Worm (Caenorhabditis elegans): ENCODE results near the gene rps-13.

The rps-13 gene

ce11 chrIII:6396381-6396780 is 21.6 kb upstream of the rps-13 start:
- TF ChIP-seq cebp-1 (GFP tag; IDR thresholded peaks at IDR 0.05): no peak
- peak; percentile 19 for TF ChIP-seq cebp-1 (tag; optimal IDR thresholded peaks at IDR 0.05)
- TF ChIP-seq atf-7 (tag; optimal IDR thresholded peaks at IDR 0.05): peak; percentile 57
- TF ChIP-seq F22D6.2 (tag; optimal IDR thresholded peaks at IDR 0.05): peak; percentile 11
- TF ChIP-seq let-607 (tag; optimal IDR thresholded peaks at IDR 0.05): peak in 1 of 2 experiments; percentile 45
- TF ChIP-seq nhr-80 (tag; optimal IDR thresholded peaks at IDR 0.05): peak; percentile 82
- peak; percentile 10 for TF ChIP-seq tlf-1 (GFP tag; optimal IDR thresholded peaks at IDR 0.05)
- TF ChIP-seq ztf-18 (tag; optimal IDR thresholded peaks at IDR 0.05): no peak
- TF ChIP-seq lag-1 (GFP tag; IDR thresholded peaks at IDR 0.05): no peak

- TF ChIP-seq egl-18 (GFP tag; IDR thresholded peaks at IDR 0.05): no peak
- TF ChIP-seq ama-1 (optimal IDR thresholded peaks at IDR 0.05): peak; percentile 10
- no peak for TF ChIP-seq ama-1 (GFP tag; optimal IDR thresholded peaks at IDR 0.05)
- TF ChIP-seq Y56A3A.18 (GFP tag; IDR thresholded peaks at IDR 0.05): no peak
- no peak for TF ChIP-seq C06A6.2 (GFP tag; conservative IDR thresholded peaks at IDR 0.05)
Observed at ce11 chrIII:6395706-6396232, 21.0 kb upstream of the rps-13 start, which contains the start of gene oatr-1. Gene oatr-1 (minus strand): TSS chrIII:6396182.

- TF ChIP-seq B0261.1 (tag; optimal IDR thresholded peaks at IDR 0.05): no peak
- TF ChIP-seq unc-62 (GFP tag; optimal IDR thresholded peaks at IDR 0.05): no peak
- no peak for TF ChIP-seq aptf-2 (GFP tag; conservative IDR thresholded peaks at IDR 0.05)
- no peak for TF ChIP-seq ceh-100 (GFP tag; IDR thresholded peaks at IDR 0.05)
- TF ChIP-seq F33H1.4 (GFP tag; IDR thresholded peaks at IDR 0.05): no peak
- TF ChIP-seq hrde-1 (tag; optimal IDR thresholded peaks at IDR 0.05; ENCODE audit: borderline replicate concordance): no peak
- no peak for TF ChIP-seq dpl-1 (GFP tag; optimal IDR thresholded peaks at IDR 0.05)
- TF ChIP-seq mel-28 (tag; optimal IDR thresholded peaks at IDR 0.05; ENCODE audit: borderline replicate concordance): no peak
- no peak for TF ChIP-seq lin-40 (tag; optimal IDR thresholded peaks at IDR 0.05)
- no peak for TF ChIP-seq ccch-3 (GFP tag; optimal IDR thresholded peaks at IDR 0.05)
- TF ChIP-seq T26A5.8 (tag; optimal IDR thresholded peaks at IDR 0.05): no peak
Observed at ce11 chrIII:6390644-6391043, 15.8 kb upstream of the rps-13 start, which contains the start of gene smrc-1. Gene smrc-1 (plus strand): TSS chrIII:6390944.

- TF ChIP-seq atf-7 (tag; optimal IDR thresholded peaks at IDR 0.05) (no peak), lsl-1 (GFP tag; optimal IDR thresholded peaks at IDR 0.05) (peak; percentile 0), F33H1.4 (GFP tag; IDR thresholded peaks at IDR 0.05) (no peak)
Observed at ce11 chrIII:6389533-6389932, 14.7 kb upstream of the rps-13 start, which contains the start of gene C16A3.2. Gene C16A3.2 (plus strand): TSS chrIII:6389833.

- no peak for TF ChIP-seq pha-4 (tag; optimal IDR thresholded peaks at IDR 0.05)
- no peak for TF ChIP-seq ztf-25 (GFP tag; IDR thresholded peaks at IDR 0.05)
- no peak for TF ChIP-seq ztf-26 (tag; optimal IDR thresholded peaks at IDR 0.05)
- TF ChIP-seq tlf-1 (GFP tag; optimal IDR thresholded peaks at IDR 0.05): no peak
- peak; percentile 59 for TF ChIP-seq F49E8.2 (tag; optimal IDR thresholded peaks at IDR 0.05; ENCODE audit: insufficient read depth)
- TF ChIP-seq F55B11.4 (tag; optimal IDR thresholded peaks at IDR 0.05; ENCODE audit: borderline replicate concordance, insufficient read depth): no peak
- no peak for TF ChIP-seq nhr-80 (tag; optimal IDR thresholded peaks at IDR 0.05)
- TF ChIP-seq dpl-1 (GFP tag; optimal IDR thresholded peaks at IDR 0.05): no peak
- no peak for TF ChIP-seq ama-1 (optimal IDR thresholded peaks at IDR 0.05)
- TF ChIP-seq ama-1 (GFP tag; optimal IDR thresholded peaks at IDR 0.05): peak in 1 of 2 experiments; percentile 2
- TF ChIP-seq cebp-2 (GFP tag; IDR thresholded peaks at IDR 0.05): no peak
- TF ChIP-seq tbx-9 (tag; optimal IDR thresholded peaks at IDR 0.05; ENCODE audit: borderline replicate concordance): no peak
- no peak for TF ChIP-seq ztf-3 (GFP tag; optimal IDR thresholded peaks at IDR 0.05)
- TF ChIP-seq ceh-100 (GFP tag; IDR thresholded peaks at IDR 0.05): no peak
- no peak for TF ChIP-seq Y79H2A.3 (GFP tag; conservative IDR thresholded peaks at IDR 0.05)
- TF ChIP-seq gei-17 (GFP tag; optimal IDR thresholded peaks at IDR 0.05): no peak
- TF ChIP-seq ztf-18 (tag; optimal IDR thresholded peaks at IDR 0.05): peak; percentile 1
- TF ChIP-seq ets-4 (GFP tag; optimal IDR thresholded peaks at IDR 0.05): no peak
- TF ChIP-seq hlh-26 (GFP tag; conservative IDR thresholded peaks at IDR 0.05): no peak
- no peak for TF ChIP-seq attf-6 (GFP tag; IDR thresholded peaks at IDR 0.05)
- no peak for TF ChIP-seq unc-62 (GFP tag; optimal IDR thresholded peaks at IDR 0.05)
- TF ChIP-seq ceh-79 (tag; optimal IDR thresholded peaks at IDR 0.05): no peak
Observed at ce11 chrIII:6382987-6383602, 8.3 kb upstream of the rps-13 start, which contains the start of gene let-716. Gene let-716 (plus strand): TSS chrIII:6383552.

Measured in whole organism, young adult.